Worm (Caenorhabditis elegans) whole organism, young adult: ENCODE measurements around the gene Y54F10AM.8.

ENCODE experiments used
- B0336.3 ChIP-seq: fragments of 200-800 bp; sonication (Bioruptor generic); IDR thresholded peaks from 2 replicates; pipeline ENCODE4 v1.3.6; 2022; ENCODE audit warnings: missing genetic modification characterization, missing compliant biosample characterization
- C06A6.2 ChIP-seq: fragments of 200-800 bp; sonication (Bioruptor generic); conservative IDR thresholded peaks from 2 replicates; pipeline ENCODE4 v1.3.6; 2022; ENCODE audit warnings: missing genetic modification characterization, missing compliant biosample characterization
- F22D6.2 ChIP-seq: sonication (generic microtip); optimal IDR thresholded peaks from 2 replicates; lab custom pipeline; 2016; ENCODE audit warnings: mild to moderate bottlenecking, missing genetic modification characterization, missing compliant biosample characterization
- F33H1.4 ChIP-seq: fragments of 200-800 bp; sonication (Bioruptor generic); IDR thresholded peaks from 2 replicates; pipeline ENCODE4 v1.3.6; 2022; ENCODE audit warnings: missing genetic modification reagents, missing genetic modification characterization, missing compliant biosample characterization
- F55B11.4 ChIP-seq: sonication (generic microtip); optimal IDR thresholded peaks from 2 replicates; lab custom pipeline; 2016; ENCODE audit warnings: missing compliant biosample characterization, missing genetic modification characterization, borderline replicate concordance; ENCODE audit not compliant: insufficient read depth
- F57A8.1 ChIP-seq: fragments of 200-800 bp; sonication (Bioruptor generic); optimal IDR thresholded peaks from 2 replicates; lab custom pipeline; 2018; ENCODE audit warnings: mild to moderate bottlenecking, missing genetic modification characterization, moderate library complexity, missing compliant biosample characterization
- K12H6.12 ChIP-seq: fragments of 200-800 bp; sonication (Bioruptor generic); optimal IDR thresholded peaks from 2 replicates; lab custom pipeline; 2018; ENCODE audit warnings: mild to moderate bottlenecking, missing genetic modification characterization, missing compliant biosample characterization
- T07F8.4 ChIP-seq: sonication (generic microtip); optimal IDR thresholded peaks from 2 replicates; lab custom pipeline; 2016; ENCODE audit warnings: mild to moderate bottlenecking, missing genetic modification characterization, moderate library complexity, missing compliant biosample characterization
- Y53F4B.3 ChIP-seq: fragments of 200-800 bp; sonication (Bioruptor generic); IDR thresholded peaks from 2 replicates; pipeline ENCODE4 v1.3.6; 2022; ENCODE audit warnings: missing genetic modification reagents, missing genetic modification characterization, missing compliant biosample characterization
- athp-1 ChIP-seq: sonication (generic microtip); optimal IDR thresholded peaks from 2 replicates; lab custom pipeline; 2017; ENCODE audit warnings: mild to moderate bottlenecking, missing genetic modification characterization, missing compliant biosample characterization
- bed-1 ChIP-seq: fragments of 200-800 bp; sonication (Bioruptor generic); IDR thresholded peaks from 2 replicates; pipeline ENCODE4 v1.3.6; 2022; ENCODE audit warnings: missing genetic modification reagents, missing genetic modification characterization, missing compliant biosample characterization
- bed-2 ChIP-seq: fragments of 200-800 bp; sonication (Bioruptor generic); IDR thresholded peaks from 2 replicates; pipeline ENCODE4 v1.3.6; 2022; ENCODE audit warnings: missing genetic modification reagents, missing genetic modification characterization, missing compliant biosample characterization
- ccch-3 ChIP-seq: fragments of 200-800 bp; sonication (Bioruptor generic); optimal IDR thresholded peaks from 2 replicates; lab custom pipeline; 2018; ENCODE audit warnings: mild to moderate bottlenecking, missing genetic modification characterization, missing compliant biosample characterization
- cebp-1 ChIP-seq, 2 experiments: fragments of 200-800 bp in 1 of 2; sonication (Bioruptor generic) in 1 of 2; sonication (generic microtip) in 1 of 2; IDR thresholded peaks in 1 of 2; optimal IDR thresholded peaks in 1 of 2; 2 replicates each; pipeline versions ENCODE4 v1.3.6 to Lab custom; 2017 to 2022; ENCODE audit warnings: missing compliant biosample characterization in 2 of 2, missing genetic modification characterization in 2 of 2, mild to moderate bottlenecking in 1 of 2, missing genetic modification reagents in 1 of 2, moderate library complexity in 1 of 2
- ceh-27 ChIP-seq: fragments of 200-800 bp; sonication (Bioruptor generic); optimal IDR thresholded peaks from 2 replicates; lab custom pipeline; 2018; ENCODE audit warnings: mild to moderate bottlenecking, missing genetic modification characterization, moderate library complexity, missing compliant biosample characterization
- chd-7 ChIP-seq: sonication (generic microtip); optimal IDR thresholded peaks from 2 replicates; lab custom pipeline; 2016; ENCODE audit warnings: mild to moderate bottlenecking, missing genetic modification characterization, moderate library complexity, missing compliant biosample characterization
- efl-1 ChIP-seq: fragments of 150-350 bp; optimal IDR thresholded peaks from 2 replicates; lab custom pipeline; 2014; ENCODE audit warnings: missing biosample characterization, missing genetic modification reagents, missing genetic modification characterization
- egl-18 ChIP-seq: fragments of 200-800 bp; sonication (Bioruptor generic); IDR thresholded peaks from 2 replicates; pipeline ENCODE4 v1.3.6; 2022; ENCODE audit warnings: missing genetic modification reagents, missing genetic modification characterization, missing compliant biosample characterization
- egrh-3 ChIP-seq: fragments of 200-800 bp; sonication (Bioruptor generic); IDR thresholded peaks from 2 replicates; pipeline ENCODE4 v1.3.6; 2022; ENCODE audit warnings: missing genetic modification reagents, missing genetic modification characterization, missing compliant biosample characterization
- him-1 ChIP-seq: sonication (generic microtip); optimal IDR thresholded peaks from 2 replicates; lab custom pipeline; 2016; ENCODE audit warnings: missing genotype, missing genetic modification reagents, missing genetic modification characterization, missing compliant biosample characterization
- hlh-12 ChIP-seq: sonication (generic microtip); optimal IDR thresholded peaks from 2 replicates; lab custom pipeline; 2016; ENCODE audit warnings: missing genetic modification characterization, missing compliant biosample characterization
- hmg-1.2 ChIP-seq: fragments of 200-800 bp; sonication (Bioruptor generic); IDR thresholded peaks from 2 replicates; pipeline ENCODE4 v1.3.6; 2022; ENCODE audit warnings: missing genetic modification reagents, missing genetic modification characterization, missing compliant biosample characterization
- hmg-20 ChIP-seq: fragments of 200-800 bp; sonication (Bioruptor generic); IDR thresholded peaks from 2 replicates; pipeline ENCODE4 v1.3.6; 2022; ENCODE audit warnings: missing genetic modification reagents, missing genetic modification characterization, missing compliant biosample characterization
- lag-1 ChIP-seq: fragments of 200-800 bp; sonication (Bioruptor generic); IDR thresholded peaks from 2 replicates; pipeline ENCODE4 v1.3.6; 2022; ENCODE audit warnings: missing genetic modification reagents, missing genetic modification characterization, missing compliant biosample characterization
- let-607 ChIP-seq, 2 experiments: fragments of 200-800 bp in 1 of 2; sonication (Bioruptor generic) in 1 of 2; sonication (generic microtip) in 1 of 2; optimal IDR thresholded peaks; 2 replicates each; lab custom pipeline; 2016 to 2018; ENCODE audit warnings: mild to moderate bottlenecking in 2 of 2, missing compliant biosample characterization in 2 of 2, missing genetic modification characterization in 2 of 2, moderate library complexity in 2 of 2, missing genotype in 1 of 2
- lin-35 ChIP-seq, 3 experiments: fragments of 150-350 bp in 2 of 3; sonication (generic microtip) in 1 of 3; optimal IDR thresholded peaks; 2 replicates each; lab custom pipeline; 2014 to 2018; ENCODE audit warnings: missing biosample characterization in 3 of 3, missing genetic modification characterization in 3 of 3, missing genetic modification reagents in 3 of 3
- lin-40 ChIP-seq: sonication (generic microtip); optimal IDR thresholded peaks from 2 replicates; lab custom pipeline; 2016; ENCODE audit warnings: missing genetic modification characterization, mild to moderate bottlenecking, missing compliant biosample characterization, missing genotype, missing genetic modification reagents
- madf-10 ChIP-seq: sonication (generic microtip); optimal IDR thresholded peaks from 2 replicates; lab custom pipeline; 2016; ENCODE audit warnings: mild to moderate bottlenecking, missing genetic modification characterization, missing compliant biosample characterization
- nfyb-1 ChIP-seq: fragments of 200-800 bp; sonication (Bioruptor generic); IDR thresholded peaks from 2 replicates; pipeline ENCODE4 v1.3.6; 2022; ENCODE audit warnings: missing genetic modification reagents, missing genetic modification characterization, missing compliant biosample characterization
- nhr-120 ChIP-seq: fragments of 200-800 bp; sonication (Bioruptor generic); IDR thresholded peaks from 2 replicates; pipeline ENCODE4 v1.3.6; 2022; ENCODE audit warnings: missing genetic modification characterization, missing compliant biosample characterization
- nhr-80 ChIP-seq: sonication (generic microtip); optimal IDR thresholded peaks from 2 replicates; lab custom pipeline; 2016; ENCODE audit warnings: missing genetic modification characterization, missing compliant biosample characterization
- rpc-1 ChIP-seq, 2 experiments: fragments of 150-350 bp in 1 of 2; sonication (generic microtip) in 1 of 2; optimal IDR thresholded peaks; 2 replicates each; lab custom pipeline; 2014 to 2018; ENCODE audit warnings: missing biosample characterization in 1 of 2, missing genetic modification characterization in 1 of 2, missing genetic modification reagents in 1 of 2, missing genotype in 1 of 2
- snpc-1.1 ChIP-seq: sonication (generic microtip); optimal IDR thresholded peaks from 2 replicates; lab custom pipeline; 2017; ENCODE audit warnings: missing genetic modification characterization, mild to moderate bottlenecking, missing compliant biosample characterization, antibody characterized with exemption, moderate library complexity, missing genotype, missing genetic modification reagents; ENCODE audit not compliant: insufficient read depth
- snpc-1.3 ChIP-seq: sonication (generic microtip); optimal IDR thresholded peaks from 2 replicates; lab custom pipeline; 2017; ENCODE audit warnings: missing genetic modification characterization, mild to moderate bottlenecking, missing compliant biosample characterization, antibody characterized with exemption, moderate library complexity, missing genotype, missing genetic modification reagents; ENCODE audit not compliant: insufficient read depth
- unc-130 ChIP-seq: sonication (generic microtip); optimal IDR thresholded peaks from 2 replicates; lab custom pipeline; 2016; ENCODE audit warnings: missing genetic modification reagents, missing genetic modification characterization, missing compliant biosample characterization
- zfh-2 ChIP-seq: fragments of 200-800 bp; sonication (Bioruptor generic); conservative IDR thresholded peaks from 2 replicates; pipeline ENCODE4 v1.3.6; 2022; ENCODE audit warnings: missing genetic modification reagents, missing genetic modification characterization, missing compliant biosample characterization
- ztf-25 ChIP-seq: fragments of 200-800 bp; sonication (Bioruptor generic); IDR thresholded peaks from 2 replicates; pipeline ENCODE4 v1.3.6; 2022; ENCODE audit warnings: missing genetic modification reagents, missing genetic modification characterization, missing compliant biosample characterization

The Y54F10AM.8 gene

DNA sequence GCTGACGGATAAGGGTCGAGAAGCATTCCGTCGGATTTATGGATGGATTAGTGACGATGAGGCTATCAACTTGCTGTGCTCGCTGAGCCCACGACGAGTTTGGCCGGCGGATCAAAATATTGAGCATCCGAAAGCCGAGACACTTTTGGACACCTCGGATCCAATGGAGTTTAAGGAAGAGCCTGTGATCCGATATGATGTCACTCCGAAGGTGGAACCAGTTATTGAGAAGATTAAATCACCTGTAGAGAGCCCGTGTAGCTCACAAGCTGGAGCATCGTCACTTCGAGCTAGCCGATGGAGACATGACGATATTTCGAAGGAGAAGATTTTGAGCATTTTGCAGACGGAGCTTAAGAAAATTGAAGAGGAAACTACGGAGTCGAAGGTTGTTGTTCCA is 32.7 kb upstream of the Y54F10AM.8 start:
- TF ChIP-seq hlh-12 (tag; lab: Kevin White, UChicago) = no peak
- TF ChIP-seq snpc-1.3 (tag; lab: Kevin White, UChicago) = no peak
- no peak for TF ChIP-seq him-1
- TF ChIP-seq C06A6.2 = no peak
- TF ChIP-seq F57A8.1 (GFP tag; lab: Kevin White, UChicago) = no peak
- TF ChIP-seq let-607 (tag; optimal IDR thresholded peaks at IDR 0.05; lab: Kevin White, UChicago) = no peak
- no peak for TF ChIP-seq B0336.3 (GFP tag; lab: Robert Waterston, UW)
- no peak for TF ChIP-seq hmg-20
- no peak for TF ChIP-seq cebp-1 (GFP tag; IDR thresholded peaks at IDR 0.05; lab: Robert Waterston, UW)
- TF ChIP-seq cebp-1 (tag; optimal IDR thresholded peaks at IDR 0.05; lab: Kevin White, UChicago) = no peak
- TF ChIP-seq ceh-27 (GFP tag; lab: Kevin White, UChicago) = no peak
- TF ChIP-seq rpc-1 (optimal IDR thresholded peaks at IDR 0.05; lab: Kevin White, UChicago) = no peak
- no peak for TF ChIP-seq rpc-1 (tag; optimal IDR thresholded peaks at IDR 0.05; lab: Kevin White, UChicago)
- no peak for TF ChIP-seq chd-7 (tag; lab: Kevin White, UChicago)

- TF ChIP-seq zfh-2 = peak; percentile 94
- TF ChIP-seq F22D6.2 = no peak
- no peak for TF ChIP-seq rpc-1 (optimal IDR thresholded peaks at IDR 0.05; lab: Kevin White, UChicago)
- no peak for TF ChIP-seq rpc-1 (tag; optimal IDR thresholded peaks at IDR 0.05; lab: Kevin White, UChicago)
- peak; percentile 71 for TF ChIP-seq K12H6.12
- TF ChIP-seq egl-18 = 0 out of 2 replicates have a peak, but pooled peaks have one; percentile 18
- no peak for TF ChIP-seq athp-1 (tag; lab: Kevin White, UChicago)
- no peak for TF ChIP-seq cebp-1 (GFP tag; IDR thresholded peaks at IDR 0.05; lab: Robert Waterston, UW)
- peak; percentile 48 for TF ChIP-seq cebp-1 (tag; optimal IDR thresholded peaks at IDR 0.05; lab: Kevin White, UChicago)
- peak; percentile 64; the same call in 1 of the 2 replicates for TF ChIP-seq egrh-3 (GFP tag; lab: Robert Waterston, UW)
- peak; percentile 92 for TF ChIP-seq madf-10 (tag; lab: Kevin White, UChicago)
- TF ChIP-seq hmg-1.2 (GFP tag; lab: Robert Waterston, UW) = peak; percentile 25; the same call in 1 of the 2 replicates
- TF ChIP-seq, all 124 proteins: peak for 7
Observed at ce11 chrIII:2535122-2535521, 27.4 kb upstream of the Y54F10AM.8 start.

- peak in 1 of 3 experiments; percentile 9 for TF ChIP-seq lin-35 (GFP tag; optimal IDR thresholded peaks at IDR 0.05; lab: Kevin White, UChicago)
- TF ChIP-seq ceh-27 (GFP tag; lab: Kevin White, UChicago) = peak; percentile 4
- TF ChIP-seq lin-40 (tag; lab: Kevin White, UChicago) = peak; percentile 32
- TF ChIP-seq egrh-3 (GFP tag; lab: Robert Waterston, UW) = no peak
- no peak for TF ChIP-seq snpc-1.1 (tag; lab: Kevin White, UChicago)
- peak; percentile 13 for TF ChIP-seq K12H6.12
- 0 out of 2 replicates have a peak, but pooled peaks have one; percentile 38 for TF ChIP-seq nfyb-1 (GFP tag; lab: Robert Waterston, UW)
- TF ChIP-seq cebp-1 (GFP tag; IDR thresholded peaks at IDR 0.05; lab: Robert Waterston, UW) = no peak
- TF ChIP-seq cebp-1 (tag; optimal IDR thresholded peaks at IDR 0.05; lab: Kevin White, UChicago) = peak; percentile 23
- TF ChIP-seq zfh-2 = peak; percentile 71
- peak; percentile 37 for TF ChIP-seq madf-10 (tag; lab: Kevin White, UChicago)
- no peak for TF ChIP-seq F22D6.2
- peak; percentile 22; the same call in 1 of the 2 replicates for TF ChIP-seq hmg-1.2 (GFP tag; lab: Robert Waterston, UW)
Observed at ce11 chrIII:2532716-2533115, 24.9 kb upstream of the Y54F10AM.8 start.

ce11 chrIII:2530313-2530712 is 22.5 kb upstream of the Y54F10AM.8 start, which contains the start of gene cone-1:
Gene cone-1, plus strand, starts transcription at chrIII:2530613.
- TF ChIP-seq efl-1 (GFP tag; lab: Kevin White, UChicago) (no peak), nhr-80 (tag; lab: Kevin White, UChicago) (no peak), him-1 (no peak)

ce11 chrIII:2528621-2529113 is 20.9 kb upstream of the Y54F10AM.8 start, which contains the start of the genes Y54F10AM.15, rbc-2 and ndua-8:
Gene Y54F10AM.15, minus strand, starts transcription at chrIII:2528679.
Gene rbc-2, minus strand, starts transcription at chrIII:2528689.
Gene ndua-8, plus strand, starts transcription at chrIII:2529063.
- TF ChIP-seq bed-2 (GFP tag; lab: Robert Waterston, UW) (no peak), F33H1.4 (GFP tag; lab: Robert Waterston, UW) (peak; percentile 100), Y53F4B.3 (GFP tag; lab: Robert Waterston, UW) (no peak), nhr-120 (GFP tag; lab: Robert Waterston, UW) (no peak), lag-1 (GFP tag; lab: Robert Waterston, UW) (no peak), rpc-1 (optimal IDR thresholded peaks at IDR 0.05; lab: Kevin White, UChicago) (no peak), rpc-1 (tag; optimal IDR thresholded peaks at IDR 0.05; lab: Kevin White, UChicago) (no peak), T07F8.4 (tag; lab: Kevin White, UChicago) (no peak), bed-1 (GFP tag; lab: Robert Waterston, UW) (no peak), F55B11.4 (tag; lab: Kevin White, UChicago) (no peak), ztf-25 (GFP tag; lab: Robert Waterston, UW) (no peak), ccch-3 (no peak), unc-130 (GFP tag; lab: Kevin White, UChicago) (peak; percentile 47)
